Fruit fly (Drosophila melanogaster): ENCODE data around the gene RpS14b.
A peak's percentile ranks its signal among the peaks of the same experiment; 100 is the strongest.

Gene RpS14b

DNA sequence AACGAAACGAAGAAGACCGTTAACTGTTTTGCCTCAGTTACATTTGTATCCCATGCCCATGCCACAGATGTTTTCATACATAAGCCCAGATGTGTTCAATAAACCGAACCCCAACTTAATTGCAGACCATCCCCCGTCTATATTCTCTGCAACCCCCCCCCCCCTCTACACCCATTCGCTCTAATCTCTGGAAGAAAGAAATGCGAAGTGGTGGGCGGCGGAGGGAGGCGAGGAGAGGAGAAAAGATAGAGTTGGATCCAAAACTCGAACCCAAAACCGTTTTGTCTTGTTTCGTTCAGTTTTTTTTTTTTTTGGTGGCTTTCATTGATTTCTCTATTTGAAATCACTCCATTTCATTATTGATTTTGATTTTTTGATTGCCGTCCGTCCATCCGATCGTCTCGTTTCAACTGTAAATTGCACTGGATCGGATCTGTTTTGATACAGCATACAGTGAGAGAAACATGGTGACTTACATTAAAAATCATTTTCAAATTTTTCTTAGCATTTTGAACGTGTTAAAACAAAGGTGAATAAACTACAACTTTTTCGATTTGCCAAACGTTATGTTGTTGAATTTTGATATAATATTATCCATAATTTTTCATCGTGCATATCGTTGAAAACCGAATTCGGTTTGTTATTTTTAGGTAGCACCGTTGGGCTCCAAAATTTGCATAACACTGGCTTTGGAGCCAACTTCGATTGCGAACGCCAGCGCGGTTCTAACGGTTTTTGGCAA lies 41.0 kb downstream of the RpS14b start (continued):
- no peak for TF ChIP-seq wor (GFP tag; IDR thresholded peaks at IDR 0.05)
- TF ChIP-seq stwl (tag; optimal IDR thresholded peaks at IDR 0.05), result no peak
- no peak for TF ChIP-seq CG2202 (tag; optimal IDR thresholded peaks at IDR 0.05)
- TF ChIP-seq CG13424 (tag; optimal IDR thresholded peaks at IDR 0.05), result peak; percentile 21
- TF ChIP-seq MTF-1 (GFP tag; optimal IDR thresholded peaks at IDR 0.05; ENCODE audit: borderline replicate concordance), result no peak
- TF ChIP-seq CG5953 (GFP tag; IDR thresholded peaks at IDR 0.05), result no peak
- TF ChIP-seq CG10267 (tag; optimal IDR thresholded peaks at IDR 0.05), result peak; percentile 20
- TF ChIP-seq CG18262 (tag; optimal IDR thresholded peaks at IDR 0.05), result peak; percentile 49
- TF ChIP-seq unpg (GFP tag; optimal IDR thresholded peaks at IDR 0.05), result peak; percentile 61
- TF ChIP-seq gt (GFP tag; IDR thresholded peaks at IDR 0.05), result no peak
- TF ChIP-seq cg (GFP tag; optimal IDR thresholded peaks at IDR 0.05), result no peak
- TF ChIP-seq Tbp (GFP tag; optimal IDR thresholded peaks at IDR 0.05), result no peak
- TF ChIP-seq CG33213 (GFP tag; optimal IDR thresholded peaks at IDR 0.05), result peak; percentile 1
- TF ChIP-seq Nf-YB (GFP tag; optimal IDR thresholded peaks at IDR 0.05), result no peak
- TF ChIP-seq Ada2b (GFP tag; IDR thresholded peaks at IDR 0.05), result no peak
- peak in 1 of 2 experiments; percentile 31 for TF ChIP-seq chif (GFP tag; optimal IDR thresholded peaks at IDR 0.05)
- TF ChIP-seq gem (tag; optimal IDR thresholded peaks at IDR 0.05), result peak; percentile 67
- no peak for TF ChIP-seq mam (GFP tag; optimal IDR thresholded peaks at IDR 0.05)
- no peak for TF ChIP-seq klu (GFP tag; IDR thresholded peaks at IDR 0.05)
- TF ChIP-seq CG17186 (GFP tag; optimal IDR thresholded peaks at IDR 0.05), result no peak
- no peak for TF ChIP-seq Nf-YA (GFP tag; IDR thresholded peaks at IDR 0.05)
- no peak for TF ChIP-seq gcm2 (GFP tag; optimal IDR thresholded peaks at IDR 0.05)
- no peak for TF ChIP-seq hkb (optimal IDR thresholded peaks at IDR 0.05)
- TF ChIP-seq hkb (GFP tag; IDR thresholded peaks at IDR 0.05), result no peak
- no peak for TF ChIP-seq tio (GFP tag; optimal IDR thresholded peaks at IDR 0.05)
- no peak for TF ChIP-seq salm (tag; optimal IDR thresholded peaks at IDR 0.05)
- TF ChIP-seq Chrac-16 (GFP tag; optimal IDR thresholded peaks at IDR 0.05), result no peak
- no peak for TF ChIP-seq CG12299 (tag; optimal IDR thresholded peaks at IDR 0.05)
- no peak for TF ChIP-seq Hr3 (GFP tag; optimal IDR thresholded peaks at IDR 0.05)
- TF ChIP-seq CG1792 (GFP tag; optimal IDR thresholded peaks at IDR 0.05), result no peak
- no peak for TF ChIP-seq HHEX (GFP tag; optimal IDR thresholded peaks at IDR 0.05)
- no peak for TF ChIP-seq CG31365 (tag; optimal IDR thresholded peaks at IDR 0.05)
- no peak for TF ChIP-seq CG16863 (GFP tag; optimal IDR thresholded peaks at IDR 0.05)
- no peak for TF ChIP-seq dm (GFP tag; optimal IDR thresholded peaks at IDR 0.05)
- TF ChIP-seq esg (GFP tag; conservative IDR thresholded peaks at IDR 0.05), result no peak
- TF ChIP-seq Antp (GFP tag; optimal IDR thresholded peaks at IDR 0.05), result no peak
- TF ChIP-seq CG4730 (GFP tag; IDR thresholded peaks at IDR 0.05), result no peak
- no peak for TF ChIP-seq pita (GFP tag; optimal IDR thresholded peaks at IDR 0.05)
- TF ChIP-seq CG8924 (tag; optimal IDR thresholded peaks at IDR 0.05), result peak; percentile 8
- no peak for TF ChIP-seq CG10209 (GFP tag; optimal IDR thresholded peaks at IDR 0.05)
- TF ChIP-seq CG3163 (GFP tag; optimal IDR thresholded peaks at IDR 0.05), result no peak
- no peak for TF ChIP-seq Dll (GFP tag; IDR thresholded peaks at IDR 0.05; ENCODE audit: partially characterized antibody)
- TF ChIP-seq Atf3 (GFP tag; optimal IDR thresholded peaks at IDR 0.05), result no peak
- TF ChIP-seq CG3838 (GFP tag; optimal IDR thresholded peaks at IDR 0.05), result no peak
- TF ChIP-seq lab (GFP tag; optimal IDR thresholded peaks at IDR 0.05), result no peak
- no peak for TF ChIP-seq danr (GFP tag; IDR thresholded peaks at IDR 0.05)
- peak; percentile 39 for TF ChIP-seq Asciz (GFP tag; optimal IDR thresholded peaks at IDR 0.05)
- no peak for TF ChIP-seq pnt (GFP tag; optimal IDR thresholded peaks at IDR 0.05)
- no peak for TF ChIP-seq CG2129 (GFP tag; IDR thresholded peaks at IDR 0.05; ENCODE audit: partially characterized antibody)
- no peak for TF ChIP-seq CG16815 (GFP tag; optimal IDR thresholded peaks at IDR 0.05)
- TF ChIP-seq fd64A (GFP tag; optimal IDR thresholded peaks at IDR 0.05), result no peak
